Fruit fly (Drosophila melanogaster): ENCODE measurements around the gene Ac76E.

DNA sequence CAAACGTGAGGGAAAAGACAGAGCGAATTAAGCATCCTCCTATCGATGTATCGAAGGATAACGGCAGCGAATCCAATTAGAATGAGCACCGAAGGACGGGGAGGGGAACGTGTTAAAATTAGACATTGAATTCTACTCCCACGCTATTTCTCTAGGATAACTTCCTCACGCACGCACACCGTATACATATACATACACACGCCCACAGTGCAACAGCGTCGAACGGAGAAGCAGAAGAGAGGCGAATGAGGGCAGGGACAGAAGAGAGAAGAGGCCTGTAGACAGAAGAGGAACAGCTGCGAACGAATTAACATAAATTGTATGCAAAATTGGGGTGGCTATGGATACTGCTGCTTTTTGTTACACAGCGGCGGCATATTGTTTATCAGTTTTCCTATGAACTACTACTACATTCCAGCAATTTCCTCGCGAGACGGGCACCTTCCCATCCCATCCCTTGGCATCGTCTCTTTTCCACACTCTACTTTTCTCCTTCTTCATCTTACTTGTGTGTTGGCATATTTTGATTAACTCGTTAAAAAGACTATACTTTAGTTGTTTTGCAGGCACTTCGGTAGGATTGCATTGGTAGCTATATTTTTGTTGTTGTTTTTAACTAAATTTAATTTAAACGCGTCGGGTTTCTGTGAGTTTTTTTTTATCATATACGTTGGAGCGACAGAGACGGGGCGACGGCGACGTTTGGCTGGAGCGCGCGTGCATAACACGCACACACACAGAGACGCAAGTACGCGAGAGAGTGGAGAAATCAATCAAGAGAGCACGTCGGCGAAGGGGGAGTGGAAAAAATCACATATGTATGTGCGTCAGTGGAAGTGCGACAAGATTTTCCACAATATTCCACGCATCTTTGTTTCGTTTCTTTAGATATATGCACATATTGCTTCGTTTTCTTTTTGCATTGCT, 30.6 kb upstream of the Ac76E start:
- TF ChIP-seq CG4318 (GFP tag; optimal IDR thresholded peaks at IDR 0.05) = no peak
- no peak for TF ChIP-seq achi (GFP tag; optimal IDR thresholded peaks at IDR 0.05)
- no peak for TF ChIP-seq spab (GFP tag; optimal IDR thresholded peaks at IDR 0.05)
- no peak for TF ChIP-seq CG9139 (GFP tag; optimal IDR thresholded peaks at IDR 0.05)
- no peak for TF ChIP-seq net (GFP tag; optimal IDR thresholded peaks at IDR 0.05)

Data from whole organism, prepupa.